Worm (Caenorhabditis elegans) whole organism, L1 larva: Measurements from ENCODE around the gene K01A12.3.

ENCODE experiments used
- C04F5.9 ChIP-seq: sonication (generic microtip); optimal IDR thresholded peaks from 2 replicates; lab custom pipeline; 2016; ENCODE audit warnings: missing genetic modification characterization, missing compliant biosample characterization
- C16A3.4 ChIP-seq: fragments of 150-350 bp; optimal IDR thresholded peaks from 2 replicates; lab custom pipeline; 2014; ENCODE audit warnings: missing biosample characterization, missing genetic modification characterization
- F16B12.6 ChIP-seq: fragments of 150-350 bp; optimal IDR thresholded peaks from 2 replicates; lab custom pipeline; 2014; ENCODE audit warnings: missing biosample characterization, missing genetic modification characterization
- Y116A8C.19 ChIP-seq: sonication (generic microtip); optimal IDR thresholded peaks from 2 replicates; lab custom pipeline; 2016; ENCODE audit warnings: missing compliant biosample characterization, missing genetic modification characterization, borderline replicate concordance
- alr-1 ChIP-seq: fragments of 200-800 bp; sonication (Bioruptor generic); optimal IDR thresholded peaks from 2 replicates; lab custom pipeline; 2018; ENCODE audit warnings: borderline replicate concordance, mild to moderate bottlenecking, missing genetic modification characterization, missing compliant biosample characterization
- ama-1 ChIP-seq: fragments of 150-350 bp; optimal IDR thresholded peaks from 2 replicates; lab custom pipeline; 2014
- ceh-8 ChIP-seq: fragments of 200-800 bp; sonication (Bioruptor generic); optimal IDR thresholded peaks from 2 replicates; lab custom pipeline; 2018; ENCODE audit warnings: mild to moderate bottlenecking, missing genetic modification characterization, moderate library complexity, missing compliant biosample characterization
- ceh-90 ChIP-seq: sonication (generic microtip); optimal IDR thresholded peaks from 2 replicates; lab custom pipeline; 2016; ENCODE audit warnings: missing genetic modification characterization, missing compliant biosample characterization
- dpl-1 ChIP-seq, 3 experiments: fragments of 150-350 bp in 2 of 3; sonication (generic microtip) in 1 of 3; optimal IDR thresholded peaks; 2 replicates each; lab custom pipeline; 2014 to 2017; ENCODE audit warnings: missing biosample characterization in 3 of 3, missing genetic modification characterization in 3 of 3, missing genetic modification reagents in 3 of 3
- dsc-1 ChIP-seq: sonication (generic microtip); optimal IDR thresholded peaks from 2 replicates; lab custom pipeline; 2016; ENCODE audit warnings: mild to moderate bottlenecking, missing genetic modification characterization, missing compliant biosample characterization
- efl-1 ChIP-seq, 4 experiments: fragments of 150-350 bp; optimal IDR thresholded peaks in 3 of 4; peaks in 1 of 4; 1 replicate in 1 of 4; 2 replicates in 3 of 4; lab custom pipeline; 2014; ENCODE audit warnings: missing biosample characterization in 2 of 4, missing genetic modification characterization in 2 of 4, missing genetic modification reagents in 2 of 4
- efl-3 ChIP-seq: fragments of 200-800 bp; sonication (Bioruptor generic); optimal IDR thresholded peaks from 2 replicates; lab custom pipeline; 2018; ENCODE audit warnings: mild to moderate bottlenecking, missing genetic modification characterization, missing compliant biosample characterization
- elt-2 ChIP-seq: sonication (generic microtip); optimal IDR thresholded peaks from 2 replicates; lab custom pipeline; 2016; ENCODE audit warnings: missing genetic modification characterization, mild to moderate bottlenecking, inconsistent platforms, missing compliant biosample characterization, missing genetic modification reagents
- elt-3 ChIP-seq, 6 experiments: fragments of 150-350 bp in 1 of 6; sonication (generic microtip); optimal IDR thresholded peaks; 2 replicates each; lab custom pipeline; 2017 to 2018; ENCODE audit warnings: missing biosample characterization in 6 of 6, missing genetic modification characterization in 6 of 6, inconsistent platforms in 1 of 6
- ets-5 ChIP-seq: fragments of 200-800 bp; sonication (Bioruptor generic); IDR thresholded peaks from 2 replicates; pipeline ENCODE4 v1.3.6; 2022; ENCODE audit warnings: missing genetic modification characterization, missing compliant biosample characterization
- fkh-8 ChIP-seq: sonication (generic microtip); optimal IDR thresholded peaks from 2 replicates; lab custom pipeline; 2016; ENCODE audit warnings: mild to moderate bottlenecking, missing genetic modification characterization, missing compliant biosample characterization
- fos-1 ChIP-seq: fragments of 150-350 bp; optimal IDR thresholded peaks from 2 replicates; lab custom pipeline; 2014; ENCODE audit warnings: missing biosample characterization, missing genetic modification characterization
- hlh-17 ChIP-seq: fragments of 200-800 bp; sonication (Bioruptor generic); optimal IDR thresholded peaks from 2 replicates; lab custom pipeline; 2018; ENCODE audit warnings: missing genetic modification characterization, mild to moderate bottlenecking, missing compliant biosample characterization, moderate library complexity, borderline replicate concordance
- hpl-2 ChIP-seq: fragments of 150-350 bp; optimal IDR thresholded peaks from 2 replicates; lab custom pipeline; 2014; ENCODE audit warnings: missing biosample characterization, missing genetic modification reagents, missing genetic modification characterization
- isw-1 ChIP-seq: fragments of 200-800 bp; sonication (Bioruptor generic); IDR thresholded peaks from 2 replicates; pipeline ENCODE4 v1.3.6; 2022; ENCODE audit warnings: missing genetic modification characterization, missing compliant biosample characterization
- lin-13 ChIP-seq: fragments of 150-350 bp; optimal IDR thresholded peaks from 2 replicates; lab custom pipeline; 2014; ENCODE audit warnings: missing biosample characterization, missing genetic modification reagents, missing genetic modification characterization
- lin-14 ChIP-seq: fragments of 200-800 bp; sonication (Bioruptor generic); optimal IDR thresholded peaks from 2 replicates; lab custom pipeline; 2018; ENCODE audit warnings: mild to moderate bottlenecking, missing genetic modification characterization, moderate library complexity, missing compliant biosample characterization
- lin-15B ChIP-seq: fragments of 150-350 bp; sonication (generic microtip); optimal IDR thresholded peaks from 3 replicates; lab custom pipeline; 2014; ENCODE audit warnings: missing biosample characterization, missing genetic modification characterization
- lin-39 ChIP-seq: fragments of 150-350 bp; optimal IDR thresholded peaks from 2 replicates; lab custom pipeline; 2014; ENCODE audit warnings: missing biosample characterization, missing genetic modification reagents, missing genetic modification characterization
- mab-9 ChIP-seq: fragments of 200-800 bp; sonication (Bioruptor generic); IDR thresholded peaks from 2 replicates; pipeline ENCODE4 v1.3.6; 2022; ENCODE audit warnings: missing genetic modification reagents, missing genetic modification characterization, missing compliant biosample characterization
- nhr-11 ChIP-seq: fragments of 150-350 bp; optimal IDR thresholded peaks from 2 replicates; lab custom pipeline; 2014; ENCODE audit warnings: missing biosample characterization, missing genetic modification characterization
- nhr-19 ChIP-seq: fragments of 200-800 bp; sonication (Bioruptor generic); conservative IDR thresholded peaks from 2 replicates; pipeline ENCODE4 v1.3.6; 2022; ENCODE audit warnings: missing genetic modification characterization, missing compliant biosample characterization
- nhr-20 ChIP-seq: sonication (generic microtip); optimal IDR thresholded peaks from 2 replicates; lab custom pipeline; 2016; ENCODE audit warnings: mild to moderate bottlenecking, missing genetic modification characterization, missing compliant biosample characterization
- nhr-237 ChIP-seq: fragments of 150-350 bp; optimal IDR thresholded peaks from 2 replicates; lab custom pipeline; 2014; ENCODE audit warnings: missing biosample characterization, missing genetic modification characterization
- nhr-28 ChIP-seq: fragments of 150-350 bp; optimal IDR thresholded peaks from 2 replicates; lab custom pipeline; 2014; ENCODE audit warnings: missing biosample characterization, missing genetic modification characterization
- nhr-71 ChIP-seq: sonication (generic microtip); optimal IDR thresholded peaks from 2 replicates; lab custom pipeline; 2016; ENCODE audit warnings: mild to moderate bottlenecking, missing genetic modification characterization, moderate library complexity, missing compliant biosample characterization
- nhr-77 ChIP-seq: fragments of 150-350 bp; optimal IDR thresholded peaks from 2 replicates; lab custom pipeline; 2014; ENCODE audit warnings: missing biosample characterization, missing genetic modification characterization
- nhr-85 ChIP-seq: sonication (generic microtip); peaks from one replicate; lab custom pipeline; 2016; ENCODE audit warnings: missing genetic modification characterization, inconsistent platforms, missing compliant biosample characterization
- pag-3 ChIP-seq: sonication (generic microtip); optimal IDR thresholded peaks from 2 replicates; lab custom pipeline; 2017; ENCODE audit warnings: missing genetic modification characterization, mild to moderate bottlenecking, missing compliant biosample characterization, antibody characterized with exemption, borderline replicate concordance; ENCODE audit not compliant: insufficient read depth
- snpc-4 ChIP-seq: fragments of 150-350 bp; optimal IDR thresholded peaks from 2 replicates; lab custom pipeline; 2014; ENCODE audit warnings: missing biosample characterization, missing genetic modification characterization
- snu-23 ChIP-seq: sonication (generic microtip); optimal IDR thresholded peaks from 2 replicates; lab custom pipeline; 2016; ENCODE audit warnings: missing genetic modification characterization, missing compliant biosample characterization
- sox-4 ChIP-seq: sonication (generic microtip); optimal IDR thresholded peaks from 2 replicates; lab custom pipeline; 2016; ENCODE audit warnings: missing genetic modification characterization, missing compliant biosample characterization
- sptf-1 ChIP-seq: fragments of 150-350 bp; optimal IDR thresholded peaks from 2 replicates; lab custom pipeline; 2014; ENCODE audit warnings: missing biosample characterization, missing genetic modification characterization
- sup-37 ChIP-seq: fragments of 200-800 bp; sonication (Bioruptor generic); optimal IDR thresholded peaks from 2 replicates; lab custom pipeline; 2018; ENCODE audit warnings: mild to moderate bottlenecking, missing genetic modification characterization, missing compliant biosample characterization
- swsn-7 ChIP-seq: sonication (generic microtip); optimal IDR thresholded peaks from 2 replicates; lab custom pipeline; 2016; ENCODE audit warnings: missing genetic modification characterization, missing compliant biosample characterization
- tlp-1 ChIP-seq: fragments of 150-350 bp; optimal IDR thresholded peaks from 2 replicates; lab custom pipeline; 2014; ENCODE audit warnings: missing biosample characterization, missing genetic modification characterization
- unc-130 ChIP-seq: fragments of 150-350 bp; optimal IDR thresholded peaks from 2 replicates; lab custom pipeline; 2017; ENCODE audit warnings: missing biosample characterization, missing genetic modification characterization, inconsistent platforms
- unc-62 ChIP-seq: fragments of 150-350 bp; optimal IDR thresholded peaks from 2 replicates; lab custom pipeline; 2014; ENCODE audit warnings: missing biosample characterization, missing genetic modification reagents, missing genetic modification characterization
- unc-86 ChIP-seq: sonication (generic microtip); optimal IDR thresholded peaks from 2 replicates; lab custom pipeline; 2016; ENCODE audit warnings: missing genetic modification characterization, missing compliant biosample characterization
- unc-98 ChIP-seq: fragments of 200-800 bp; sonication (Bioruptor generic); IDR thresholded peaks from 2 replicates; pipeline ENCODE4 v1.3.6; 2022; ENCODE audit warnings: missing genetic modification characterization, missing compliant biosample characterization
- vab-15 ChIP-seq: sonication (generic microtip); optimal IDR thresholded peaks from 2 replicates; lab custom pipeline; 2017; ENCODE audit warnings: missing genotype, mild to moderate bottlenecking, missing genetic modification characterization, missing compliant biosample characterization
- xbp-1 ChIP-seq: sonication (generic microtip); optimal IDR thresholded peaks from 2 replicates; lab custom pipeline; 2016; ENCODE audit warnings: missing genetic modification characterization, missing compliant biosample characterization
- zip-4 ChIP-seq: fragments of 200-800 bp; sonication (Bioruptor generic); optimal IDR thresholded peaks from 2 replicates; lab custom pipeline; 2018; ENCODE audit warnings: mild to moderate bottlenecking, missing genetic modification characterization, moderate library complexity, missing compliant biosample characterization

The K01A12.3 gene

DNA sequence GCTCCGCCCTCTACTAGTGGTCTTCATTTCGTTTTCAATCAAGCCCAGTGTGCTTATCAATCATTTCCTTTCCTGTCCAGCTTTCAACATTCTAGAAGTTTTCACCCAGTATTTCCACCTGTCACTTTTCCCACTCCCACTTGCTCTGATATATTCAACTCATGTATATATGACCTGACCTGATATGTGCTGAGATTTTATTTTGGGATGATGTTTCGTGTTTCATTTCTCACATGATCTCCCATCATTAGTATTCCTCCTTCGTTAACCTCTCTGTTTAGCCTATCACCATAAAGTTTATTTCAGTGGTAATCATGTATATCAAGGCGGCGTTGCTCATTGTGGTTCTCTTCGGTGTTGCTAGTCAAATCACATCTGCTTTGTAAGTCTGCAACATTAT, 32.1 kb downstream of the K01A12.3 start, which contains the start of gene nlp-7:
Gene nlp-7, plus strand, starts transcription at position 301 of the 400 bp plus-strand sequence.
- no peak for TF ChIP-seq sptf-1 (tag; lab: Kevin White, UChicago)
- TF ChIP-seq fos-1 = no peak
- no peak for TF ChIP-seq ceh-8 (GFP tag; lab: Kevin White, UChicago)
- TF ChIP-seq sup-37 (GFP tag; lab: Kevin White, UChicago) = no peak
- no peak for TF ChIP-seq tlp-1
- TF ChIP-seq vab-15 (tag; lab: Kevin White, UChicago) = no peak
- TF ChIP-seq alr-1 (tag; lab: Kevin White, UChicago) = no peak
- no peak for TF ChIP-seq ama-1 (lab: Kevin White, UChicago)
- TF ChIP-seq dpl-1 (GFP tag; optimal IDR thresholded peaks at IDR 0.05; lab: Kevin White, UChicago) = no peak
- no peak for TF ChIP-seq C16A3.4 (tag; lab: Kevin White, UChicago)
- no peak for TF ChIP-seq lin-15B (tag; lab: Kevin White, UChicago)
- TF ChIP-seq nhr-77 (tag; lab: Kevin White, UChicago) = no peak
- TF ChIP-seq hpl-2 (GFP tag; lab: Kevin White, UChicago) = no peak
- no peak for TF ChIP-seq dsc-1
- no peak for TF ChIP-seq lin-39 (tag; lab: Kevin White, UChicago)
- no peak for TF ChIP-seq elt-2 (tag; lab: Kevin White, UChicago)
- TF ChIP-seq mab-9 = no peak
- no peak for TF ChIP-seq pag-3
- TF ChIP-seq sox-4 (tag; lab: Kevin White, UChicago) = no peak
- TF ChIP-seq hlh-17 (GFP tag; lab: Kevin White, UChicago) = no peak

DNA sequence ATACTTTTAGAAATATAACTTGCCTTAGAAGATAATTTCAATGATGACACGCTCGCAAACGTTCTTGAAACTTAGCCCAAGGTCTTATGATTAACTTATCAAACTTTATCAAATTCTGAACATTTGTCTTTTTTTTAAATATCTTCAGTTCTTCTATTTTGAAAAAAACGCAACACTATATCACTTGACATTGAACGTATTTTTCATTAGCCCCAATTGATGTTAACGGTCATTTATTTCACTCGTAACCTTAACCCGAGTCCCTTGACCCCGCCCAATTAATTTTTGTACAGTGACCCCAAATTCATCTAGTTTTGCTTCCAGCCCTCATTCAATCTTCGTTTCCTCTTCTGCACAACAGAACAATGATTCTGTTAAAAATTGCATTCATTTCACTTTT, 39.2 kb downstream of the K01A12.3 start, which contains the start of gene F18E9.3:
Gene F18E9.3, plus strand, starts transcription at position 311 of the 400 bp plus-strand sequence.
- TF ChIP-seq swsn-7 (tag; lab: Kevin White, UChicago) (no peak), elt-3 (tag; optimal IDR thresholded peaks at IDR 0.05; lab: Kevin White, UChicago) (peak in 1 of 6 experiments; percentile 6)

DNA sequence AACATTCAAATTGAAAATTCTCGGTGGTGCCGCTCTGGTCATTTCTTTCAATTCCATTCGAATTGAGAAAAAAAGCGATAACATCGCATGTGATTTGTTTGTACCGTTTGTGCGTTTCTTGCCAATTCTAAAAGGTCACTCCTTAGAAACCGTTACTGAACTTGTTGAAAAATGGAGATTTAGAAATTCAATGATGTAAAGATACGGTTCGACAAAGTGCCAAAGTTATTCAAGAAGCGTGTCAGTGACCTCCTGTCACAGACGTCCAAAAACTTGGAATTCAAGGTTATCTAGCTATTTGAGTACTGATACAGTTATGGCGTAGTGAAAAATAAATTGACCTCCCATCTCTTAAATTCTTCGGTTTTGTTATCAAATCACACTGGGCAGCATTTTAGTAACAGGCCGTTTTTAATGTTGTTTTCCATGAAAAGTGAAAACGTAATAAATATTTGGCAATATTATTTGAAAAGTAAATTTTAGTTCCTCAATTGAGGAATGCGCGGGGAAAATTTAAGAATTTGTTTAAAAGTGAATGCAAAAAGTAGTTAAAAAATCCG, 40.1 kb downstream of the K01A12.3 start:
- no peak for TF ChIP-seq nhr-28 (tag; lab: Kevin White, UChicago)
- no peak for TF ChIP-seq fos-1
- no peak for TF ChIP-seq xbp-1 (tag; lab: Kevin White, UChicago)
- TF ChIP-seq efl-3 (GFP tag; lab: Kevin White, UChicago) = no peak
- peak; percentile 32 for TF ChIP-seq snu-23 (GFP tag; lab: Kevin White, UChicago)
- no peak for TF ChIP-seq ceh-90 (tag; lab: Kevin White, UChicago)
- TF ChIP-seq zip-4 (GFP tag; lab: Kevin White, UChicago) = no peak
- TF ChIP-seq nhr-71 (tag; lab: Kevin White, UChicago) = peak; percentile 13
- TF ChIP-seq nhr-19 (GFP tag; lab: Robert Waterston, UW) = 0 out of 2 replicates have a peak, but pooled peaks have one; percentile 2
- TF ChIP-seq unc-98 (GFP tag; lab: Robert Waterston, UW) = no peak
- no peak for TF ChIP-seq nhr-237 (tag; lab: Kevin White, UChicago)
- TF ChIP-seq elt-3 (tag; optimal IDR thresholded peaks at IDR 0.05; lab: Kevin White, UChicago) = peak in 1 of 6 experiments; percentile 19
- no peak for TF ChIP-seq fkh-8 (tag; lab: Kevin White, UChicago)
- TF ChIP-seq nhr-20 (tag; lab: Kevin White, UChicago) = peak; percentile 21
- no peak for TF ChIP-seq isw-1 (GFP tag; lab: Robert Waterston, UW)
- TF ChIP-seq lin-13 = no peak
- no peak for TF ChIP-seq hpl-2 (GFP tag; lab: Kevin White, UChicago)
- peak; percentile 90 for TF ChIP-seq nhr-85
- TF ChIP-seq hlh-17 (GFP tag; lab: Kevin White, UChicago) = no peak
- no peak for TF ChIP-seq Y116A8C.19 (tag; lab: Kevin White, UChicago)
- no peak for TF ChIP-seq snpc-4 (tag; lab: Kevin White, UChicago)
- TF ChIP-seq nhr-11 = no peak
- no peak for TF ChIP-seq unc-130
- TF ChIP-seq unc-86 (tag; lab: Kevin White, UChicago) = no peak
- no peak for TF ChIP-seq ets-5 (GFP tag; lab: Robert Waterston, UW)
- TF ChIP-seq efl-1 (optimal IDR thresholded peaks at IDR 0.05; lab: Kevin White, UChicago) = no peak
- TF ChIP-seq efl-1 (GFP tag; optimal IDR thresholded peaks at IDR 0.05 in 1 of 2; lab: Kevin White, UChicago) = no peak
- TF ChIP-seq pag-3 = no peak
- peak; percentile 62 for TF ChIP-seq lin-14 (GFP tag; lab: Kevin White, UChicago)
- TF ChIP-seq tlp-1 = no peak
- no peak for TF ChIP-seq F16B12.6
- TF ChIP-seq unc-62 (GFP tag; lab: Kevin White, UChicago) = no peak
- TF ChIP-seq ceh-8 (GFP tag; lab: Kevin White, UChicago) = no peak
- no peak for TF ChIP-seq C04F5.9 (tag; lab: Kevin White, UChicago)
